Worm (Caenorhabditis elegans) whole organism, L4/young adult: Measurements from ENCODE around the gene C06H5.6.
"Not testable (repeated sequence)": the region's sequence is repeated elsewhere in the genome, so short reads cannot be mapped to it uniquely, and the experiment has no call there.

Experiments used
- W03F9.2 ChIP-seq: fragments of 150-350 bp; optimal IDR thresholded peaks from 2 replicates; lab custom pipeline; 2014; ENCODE audit warnings: missing biosample characterization, missing genetic modification characterization
- him-1 ChIP-seq: sonication (generic microtip); optimal IDR thresholded peaks from 2 replicates; lab custom pipeline; 2016; ENCODE audit warnings: missing genotype, missing genetic modification reagents, missing genetic modification characterization, missing compliant biosample characterization

DNA sequence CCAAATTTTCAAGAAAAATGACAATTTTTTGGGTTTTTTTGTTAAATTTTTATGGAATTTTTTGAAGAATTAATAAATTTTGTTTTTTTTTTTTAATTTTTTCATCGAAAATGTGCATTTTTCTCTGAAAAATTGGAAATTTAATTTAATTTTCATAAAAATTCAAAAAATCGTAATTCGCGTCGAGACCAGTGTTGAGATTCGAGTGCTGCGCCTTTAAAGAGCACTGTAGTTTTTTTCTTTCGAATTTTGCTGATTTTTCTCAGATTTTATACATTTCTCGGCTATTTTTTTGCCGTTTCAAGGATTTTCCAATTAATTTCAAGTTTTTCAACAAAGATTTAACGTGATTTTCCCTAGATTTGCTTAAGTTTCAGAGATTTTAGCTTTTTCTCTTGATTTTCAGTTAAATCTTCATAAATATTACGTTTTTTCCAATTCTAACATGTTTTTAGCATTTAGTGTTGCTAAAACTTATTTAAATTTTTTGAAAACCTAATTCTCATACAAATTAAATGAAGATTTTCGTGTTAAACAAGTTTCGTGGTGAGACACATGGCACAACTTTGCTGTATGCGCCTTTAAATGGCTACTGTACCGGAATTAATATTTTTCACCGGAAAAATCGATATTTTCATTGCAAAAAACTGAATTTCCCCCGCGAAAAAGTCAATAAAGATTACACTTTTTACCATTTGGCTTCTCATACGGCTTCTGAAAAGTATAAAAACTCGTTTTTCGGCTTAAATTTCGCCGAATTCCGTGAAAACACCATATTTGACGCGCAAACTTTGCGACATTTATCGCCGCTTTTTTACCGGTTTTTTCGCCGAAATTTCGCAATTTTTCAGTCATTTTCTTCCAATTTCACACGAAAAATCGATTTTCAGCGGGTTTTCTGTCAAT is 35.6 kb upstream of the C06H5.6 start, which contains the start of gene usp-50:
- not testable (repeated sequence) for TF ChIP-seq him-1; W03F9.2 (tag; lab: Kevin White, UChicago)
